Fruit fly (Drosophila melanogaster) whole organism, embryonic: ENCODE results near the gene CG12301.

Experiments
- CG11696 ChIP-seq: fragments of 200-800 bp; sonication (Bioruptor generic); IDR thresholded peaks from 2 replicates; pipeline ENCODE4 v1.3.6; 2022; ENCODE audit warnings: missing biosample characterization, missing genetic modification characterization
- CG12942 ChIP-seq: fragments of 200-800 bp; sonication (Bioruptor generic); optimal IDR thresholded peaks from 3 replicates; lab custom pipeline; 2016; ENCODE audit warnings: missing biosample characterization, missing genetic modification characterization
- CG13287 ChIP-seq: fragments of 200-800 bp; sonication (Bioruptor generic); IDR thresholded peaks from 2 replicates; pipeline ENCODE4 v1.3.6; 2022; ENCODE audit warnings: missing biosample characterization, missing genetic modification characterization; ENCODE audit not compliant: partially characterized antibody
- CG13424 ChIP-seq: fragments of 200-800 bp; sonication (Bioruptor generic); optimal IDR thresholded peaks from 2 replicates; lab custom pipeline; 2019; ENCODE audit warnings: missing biosample characterization, mild to moderate bottlenecking, missing genetic modification characterization, moderate library complexity
- CG14441 ChIP-seq: fragments of 200-800 bp; sonication (Bioruptor generic); IDR thresholded peaks from 2 replicates; pipeline ENCODE4 v1.3.6; 2022; ENCODE audit warnings: missing biosample characterization, missing genetic modification characterization
- CG14710 ChIP-seq: fragments of 200-800 bp; sonication (Bioruptor generic); optimal IDR thresholded peaks from 3 replicates; lab custom pipeline; 2019; ENCODE audit warnings: missing biosample characterization, mild to moderate bottlenecking, missing genetic modification characterization, moderate library complexity
- CG15269 ChIP-seq: fragments of 200-800 bp; sonication (Bioruptor generic); optimal IDR thresholded peaks from 2 replicates; lab custom pipeline; 2018; ENCODE audit warnings: missing biosample characterization, mild to moderate bottlenecking, missing genetic modification characterization, moderate library complexity
- CG1529 ChIP-seq: fragments of 200-800 bp; sonication (Bioruptor generic); optimal IDR thresholded peaks from 3 replicates; lab custom pipeline; 2018; ENCODE audit warnings: missing biosample characterization, missing genetic modification characterization
- CG1647 ChIP-seq: fragments of 200-800 bp; sonication (Bioruptor generic); optimal IDR thresholded peaks from 3 replicates; lab custom pipeline; 2016; ENCODE audit warnings: missing biosample characterization, missing genetic modification characterization
- CG17361 ChIP-seq: fragments of 200-800 bp; sonication (Bioruptor generic); IDR thresholded peaks from 3 replicates; pipeline ENCODE4 v1.3.6; 2022; ENCODE audit warnings: missing biosample characterization, missing genetic modification characterization
- CG17612 ChIP-seq: fragments of 200-800 bp; sonication (Bioruptor generic); IDR thresholded peaks from 2 replicates; pipeline ENCODE4 v1.3.6; 2022; ENCODE audit warnings: missing biosample characterization, missing genetic modification characterization
- CG17802 ChIP-seq: fragments of 200-800 bp; sonication (Bioruptor generic); optimal IDR thresholded peaks from 2 replicates; lab custom pipeline; 2018; ENCODE audit warnings: missing biosample characterization, mild to moderate bottlenecking, missing genetic modification characterization, moderate library complexity
- CG31365 ChIP-seq: fragments of 200-800 bp; sonication (Bioruptor generic); optimal IDR thresholded peaks from 2 replicates; lab custom pipeline; 2018; ENCODE audit warnings: missing biosample characterization, mild to moderate bottlenecking, missing genetic modification characterization
- CG32532 ChIP-seq: fragments of 200-800 bp; sonication (Bioruptor generic); IDR thresholded peaks from 2 replicates; pipeline ENCODE4 v1.3.6; 2022; ENCODE audit warnings: missing biosample characterization, missing genetic modification characterization
- CG4730 ChIP-seq: fragments of 200-800 bp; sonication (Bioruptor generic); IDR thresholded peaks from 2 replicates; pipeline ENCODE4 v1.3.6; 2022; ENCODE audit warnings: missing biosample characterization, missing genetic modification characterization
- CG6654 ChIP-seq: fragments of 200-800 bp; sonication (Bioruptor generic); optimal IDR thresholded peaks from 2 replicates; lab custom pipeline; 2017; ENCODE audit warnings: missing biosample characterization, mild to moderate bottlenecking, missing genetic modification characterization
- CG6813 ChIP-seq: fragments of 200-800 bp; sonication (Bioruptor generic); optimal IDR thresholded peaks from 2 replicates; lab custom pipeline; 2017; ENCODE audit warnings: missing biosample characterization, missing genetic modification characterization, mild to moderate bottlenecking, moderate library complexity, missing genetic modification reagents
- CG7839 ChIP-seq: fragments of 200-800 bp; sonication (Bioruptor generic); optimal IDR thresholded peaks from 3 replicates; lab custom pipeline; 2018; ENCODE audit warnings: missing biosample characterization, mild to moderate bottlenecking, missing genetic modification characterization, moderate library complexity
- CG9215 ChIP-seq: fragments of 200-800 bp; sonication (Bioruptor generic); IDR thresholded peaks from 2 replicates; pipeline ENCODE4 v1.3.6; 2022; ENCODE audit warnings: missing biosample characterization, missing genetic modification characterization
- CG9727 ChIP-seq: fragments of 200-800 bp; sonication (Bioruptor generic); optimal IDR thresholded peaks from 3 replicates; lab custom pipeline; 2017; ENCODE audit warnings: missing biosample characterization, mild to moderate bottlenecking, missing genetic modification characterization
- CG9932 ChIP-seq: fragments of 200-800 bp; sonication (Bioruptor generic); IDR thresholded peaks from 2 replicates; pipeline ENCODE4 v1.3.6; 2022; ENCODE audit warnings: missing biosample characterization, missing genetic modification characterization
- CTCF ChIP-seq: fragments of 200-800 bp; sonication (Bioruptor generic); optimal IDR thresholded peaks from 2 replicates; lab custom pipeline; 2017; ENCODE audit warnings: missing biosample characterization, mild to moderate bottlenecking, missing genetic modification characterization, moderate library complexity
- Dll ChIP-seq: fragments of 200-800 bp; sonication (Bioruptor generic); IDR thresholded peaks from 4 replicates; pipeline ENCODE4 v1.3.6; 2022; ENCODE audit warnings: missing biosample characterization, missing genetic modification characterization; ENCODE audit not compliant: partially characterized antibody
- E2f1 ChIP-seq: fragments of 200-800 bp; sonication (Bioruptor generic); IDR thresholded peaks from 2 replicates; pipeline ENCODE4 v1.3.6; 2022; ENCODE audit warnings: missing biosample characterization, missing genetic modification characterization
- Elba2 ChIP-seq: fragments of 200-800 bp; sonication (Bioruptor generic); optimal IDR thresholded peaks from 3 replicates; lab custom pipeline; 2016; ENCODE audit warnings: missing biosample characterization, missing genetic modification characterization
- H2.0 ChIP-seq: fragments of 200-800 bp; sonication (Bioruptor generic); IDR thresholded peaks from 2 replicates; pipeline ENCODE4 v1.3.6; 2022; ENCODE audit warnings: missing biosample characterization, missing genetic modification characterization
- HHEX ChIP-seq: fragments of 200-800 bp; sonication (Bioruptor generic); optimal IDR thresholded peaks from 3 replicates; lab custom pipeline; 2017; ENCODE audit warnings: missing biosample characterization, mild to moderate bottlenecking, missing genetic modification characterization, missing genetic modification reagents
- Hmr ChIP-seq: fragments of 200-800 bp; sonication (Bioruptor generic); optimal IDR thresholded peaks from 3 replicates; lab custom pipeline; 2017; ENCODE audit warnings: mild to moderate bottlenecking, missing biosample characterization, missing genetic modification reagents, missing genetic modification characterization
- Lhr ChIP-seq: fragments of 200-800 bp; sonication (Bioruptor generic); optimal IDR thresholded peaks from 3 replicates; lab custom pipeline; 2017; ENCODE audit warnings: mild to moderate bottlenecking, missing biosample characterization, missing genetic modification reagents, missing genetic modification characterization
- Mad ChIP-seq: fragments of 200-800 bp; sonication (Bioruptor generic); optimal IDR thresholded peaks from 2 replicates; lab custom pipeline; 2016; ENCODE audit warnings: missing biosample characterization, missing genetic modification characterization
- Med ChIP-seq: fragments of 200-800 bp; sonication (Bioruptor generic); peaks from one replicate; lab custom pipeline; 2016; ENCODE audit warnings: missing biosample characterization, missing genetic modification characterization, mild to moderate bottlenecking, inconsistent platforms, moderate library complexity
- NK7.1 ChIP-seq: fragments of 200-800 bp; sonication (Bioruptor generic); optimal IDR thresholded peaks from 3 replicates; lab custom pipeline; 2016; ENCODE audit warnings: missing biosample characterization, missing genetic modification characterization
- PHDP ChIP-seq: fragments of 200-800 bp; sonication (Bioruptor generic); optimal IDR thresholded peaks from 3 replicates; lab custom pipeline; 2018; ENCODE audit warnings: missing biosample characterization, mild to moderate bottlenecking, missing genetic modification characterization, moderate library complexity
- Poxn ChIP-seq: fragments of 200-800 bp; sonication (Bioruptor generic); IDR thresholded peaks from 2 replicates; pipeline ENCODE4 v1.3.6; 2022; ENCODE audit warnings: missing biosample characterization, missing genetic modification characterization
- ac ChIP-seq: fragments of 200-800 bp; sonication (Bioruptor generic); optimal IDR thresholded peaks from 3 replicates; lab custom pipeline; 2017; ENCODE audit warnings: missing biosample characterization, mild to moderate bottlenecking, missing genetic modification characterization
- ase ChIP-seq: fragments of 200-800 bp; sonication (Bioruptor generic); IDR thresholded peaks from 3 replicates; pipeline ENCODE4 v1.3.6; 2022; ENCODE audit warnings: missing biosample characterization, missing genetic modification characterization
- bbx ChIP-seq: fragments of 200-800 bp; sonication (Bioruptor generic); IDR thresholded peaks from 2 replicates; pipeline ENCODE4 v1.3.6; 2022; ENCODE audit warnings: missing biosample characterization, missing genetic modification characterization; ENCODE audit not compliant: partially characterized antibody
- danr ChIP-seq: fragments of 200-800 bp; sonication (Bioruptor generic); IDR thresholded peaks from 2 replicates; pipeline ENCODE4 v1.3.6; 2022; ENCODE audit warnings: missing biosample characterization, missing genetic modification characterization
- ems ChIP-seq: fragments of 200-800 bp; sonication (Bioruptor generic); optimal IDR thresholded peaks from 3 replicates; lab custom pipeline; 2016; ENCODE audit warnings: missing biosample characterization, missing genetic modification characterization
- fu2 ChIP-seq: fragments of 200-800 bp; sonication (Bioruptor generic); optimal IDR thresholded peaks from 2 replicates; lab custom pipeline; 2016; ENCODE audit warnings: missing biosample characterization, missing genetic modification characterization
- ind ChIP-seq: fragments of 200-800 bp; sonication (Bioruptor generic); optimal IDR thresholded peaks from 3 replicates; lab custom pipeline; 2016; ENCODE audit warnings: missing biosample characterization, missing genetic modification characterization
- lmd ChIP-seq: fragments of 200-800 bp; sonication (Bioruptor generic); IDR thresholded peaks from 2 replicates; pipeline ENCODE4 v1.3.6; 2022; ENCODE audit warnings: missing biosample characterization, missing genetic modification characterization
- p53 ChIP-seq: fragments of 200-800 bp; sonication (Bioruptor generic); optimal IDR thresholded peaks from 2 replicates; lab custom pipeline; 2016; ENCODE audit warnings: missing biosample characterization, missing genetic modification characterization
- peb ChIP-seq: fragments of 200-800 bp; sonication (Bioruptor generic); IDR thresholded peaks from 2 replicates; pipeline ENCODE4 v1.3.6; 2022; ENCODE audit warnings: missing biosample characterization, missing genetic modification characterization
- pnt ChIP-seq: fragments of 200-800 bp; sonication (Bioruptor generic); optimal IDR thresholded peaks from 3 replicates; lab custom pipeline; 2016; ENCODE audit warnings: missing biosample characterization, missing genetic modification characterization
- repo ChIP-seq: fragments of 200-800 bp; sonication (Bioruptor generic); optimal IDR thresholded peaks from 2 replicates; lab custom pipeline; 2016; ENCODE audit warnings: missing biosample characterization, missing genetic modification characterization
- slou ChIP-seq: fragments of 200-800 bp; sonication (Bioruptor generic); optimal IDR thresholded peaks from 3 replicates; lab custom pipeline; 2016; ENCODE audit warnings: missing biosample characterization, missing genetic modification characterization
- tio ChIP-seq: fragments of 200-800 bp; sonication (Bioruptor generic); optimal IDR thresholded peaks from 2 replicates; lab custom pipeline; 2017; ENCODE audit warnings: missing biosample characterization, missing genetic modification characterization, inconsistent platforms
- tx ChIP-seq: fragments of 200-800 bp; sonication (Bioruptor generic); optimal IDR thresholded peaks from 2 replicates; lab custom pipeline; 2016; ENCODE audit warnings: missing biosample characterization, missing genetic modification characterization
- zf30C ChIP-seq: fragments of 200-800 bp; sonication (Bioruptor generic); optimal IDR thresholded peaks from 3 replicates; lab custom pipeline; 2018; ENCODE audit warnings: missing biosample characterization, mild to moderate bottlenecking, missing genetic modification characterization

Gene CG12301

dm6 chr3L:15563058-15563850 is 17.3 kb upstream of the CG12301 start, which contains the start of the genes CG7739 and SCCRO (continued):
- TF ChIP-seq Med (GFP tag; lab: Kevin White, UChicago) (peak; percentile 92), Elba2 (GFP tag; lab: Kevin White, UChicago) (peak; percentile 89), p53 (GFP tag; lab: Kevin White, UChicago) (no peak), CG17802 (tag; lab: Kevin White, UChicago) (peak; percentile 70), ac (GFP tag; lab: Kevin White, UChicago) (no peak), peb (no peak), CG1647 (GFP tag; lab: Kevin White, UChicago) (peak; percentile 7), Mad (GFP tag; lab: Kevin White, UChicago) (peak; percentile 42), PHDP (peak; percentile 64), tx (GFP tag; lab: Kevin White, UChicago) (no peak), CG1529 (no peak), CG13424 (tag; lab: Kevin White, UChicago) (peak; percentile 66), CG12942 (peak; percentile 63), ase (GFP tag; lab: Robert Waterston, UW) (peak; percentile 28; the same call in 1 of the 3 replicates), CG6813 (no peak), slou (GFP tag; lab: Kevin White, UChicago) (no peak), CG31365 (tag; lab: Kevin White, UChicago) (no peak), CG9932 (GFP tag; lab: Robert Waterston, UW) (peak; percentile 81), Hmr (GFP tag; lab: Kevin White, UChicago) (peak; percentile 42), CG4730 (peak; percentile 56; the same call in 1 of the 2 replicates), ind (peak; percentile 57), HHEX (no peak), ems (peak; percentile 52), NK7.1 (GFP tag; lab: Kevin White, UChicago) (no peak), pnt (GFP tag; lab: Kevin White, UChicago) (no peak), Lhr (no peak), E2f1 (peak; percentile 80), Dll (GFP tag; lab: Robert Waterston, UW) (peak; percentile 59; the same call in 2 of the 4 replicates), CG9215 (peak; percentile 53), CG11696 (peak; percentile 57; the same call in 1 of the 2 replicates), zf30C (GFP tag; lab: Kevin White, UChicago) (no peak), CG17612 (GFP tag; lab: Robert Waterston, UW) (0 out of 2 replicates have a peak, but pooled peaks have one; percentile 27), CG14441 (GFP tag; lab: Robert Waterston, UW) (peak; percentile 71), Poxn (GFP tag; lab: Robert Waterston, UW) (no peak), bbx (GFP tag; lab: Robert Waterston, UW) (peak; percentile 50; the same call in 1 of the 2 replicates), tio (GFP tag; lab: Kevin White, UChicago) (no peak), lmd (GFP tag; lab: Robert Waterston, UW) (peak; percentile 61; the same call in 1 of the 2 replicates), H2.0 (GFP tag; lab: Robert Waterston, UW) (peak; percentile 81), CG17361 (peak; percentile 85), CTCF (GFP tag; lab: Kevin White, UChicago) (no peak), danr (GFP tag; lab: Robert Waterston, UW) (peak; percentile 8; the same call in 1 of the 2 replicates), fu2 (GFP tag; lab: Kevin White, UChicago) (peak; percentile 14), CG6654 (GFP tag; lab: Kevin White, UChicago) (no peak), CG7839 (tag; lab: Kevin White, UChicago) (peak; percentile 75), CG14710 (tag; lab: Kevin White, UChicago) (peak; percentile 74), CG32532 (GFP tag; lab: Robert Waterston, UW) (peak; percentile 87), CG9727 (GFP tag; lab: Kevin White, UChicago) (peak; percentile 60), CG15269 (tag; lab: Kevin White, UChicago) (peak; percentile 76), CG13287 (GFP tag; lab: Robert Waterston, UW) (peak; percentile 76), repo (no peak)
